Worm (Caenorhabditis elegans): ENCODE results near the gene glt-3.

ce11 chrIV:10144487-10144886 lies 14.4 kb downstream of the glt-3 start:
- TF ChIP-seq unc-39 (tag; optimal IDR thresholded peaks at IDR 0.05) = no peak
- no peak for TF ChIP-seq elt-2 (tag; optimal IDR thresholded peaks at IDR 0.05)
- no peak for TF ChIP-seq nhr-23 (tag; optimal IDR thresholded peaks at IDR 0.05)
- TF ChIP-seq nfya-1 (tag; optimal IDR thresholded peaks at IDR 0.05; ENCODE audit: insufficient read depth) = no peak
- no peak for TF ChIP-seq ZK546.5 (tag; optimal IDR thresholded peaks at IDR 0.05)
- no peak for TF ChIP-seq zag-1 (tag; optimal IDR thresholded peaks at IDR 0.05)
